Worm (Caenorhabditis elegans) whole organism, mixed stage, embryonic: ENCODE measurements around the gene nhr-247.

ENCODE experiments used
- nhr-237 ChIP-seq: fragments of 150-350 bp; optimal IDR thresholded peaks from 2 replicates; lab custom pipeline; 2014; ENCODE audit warnings: missing biosample characterization, missing genetic modification characterization
- nhr-28 ChIP-seq: fragments of 150-350 bp; optimal IDR thresholded peaks from 2 replicates; lab custom pipeline; 2014; ENCODE audit warnings: missing biosample characterization, missing genetic modification characterization
- unc-120 ChIP-seq: sonication (generic microtip); optimal IDR thresholded peaks from 2 replicates; lab custom pipeline; 2017; ENCODE audit warnings: missing genetic modification characterization, missing compliant biosample characterization; ENCODE audit not compliant: poor library complexity, severe bottlenecking
- unc-39 ChIP-seq: fragments of 150-350 bp; optimal IDR thresholded peaks from 2 replicates; lab custom pipeline; 2014; ENCODE audit warnings: missing biosample characterization, missing genetic modification characterization
- unc-62 ChIP-seq: fragments of 150-350 bp; optimal IDR thresholded peaks from 2 replicates; lab custom pipeline; 2014; ENCODE audit warnings: missing biosample characterization, missing genetic modification reagents, missing genetic modification characterization

DNA sequence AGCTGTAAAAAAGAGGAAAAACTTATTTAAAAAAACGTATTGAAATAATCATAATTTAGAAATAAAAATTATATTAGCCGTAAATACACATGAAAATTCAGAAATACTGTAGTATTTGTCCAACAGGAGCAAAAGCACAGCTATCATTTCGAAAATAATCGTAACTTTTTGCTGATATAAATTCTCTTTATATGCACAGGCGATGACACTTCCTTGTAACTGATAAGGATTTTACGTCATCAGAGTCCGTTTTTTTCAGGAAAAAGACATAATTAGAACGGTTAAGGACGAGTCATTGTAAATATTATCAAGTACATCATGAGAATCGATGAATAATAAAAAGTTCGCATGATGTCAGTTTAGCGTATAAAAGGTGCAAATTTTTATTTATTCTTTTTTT, 635 bp downstream of the nhr-247 start:
- TF ChIP-seq nhr-237 (tag; lab: Kevin White, UChicago) (no peak), unc-39 (tag; lab: Kevin White, UChicago) (no peak), unc-120 (no peak), nhr-28 (no peak), unc-62 (GFP tag; lab: Kevin White, UChicago) (no peak)
